Worm (Caenorhabditis elegans): ENCODE measurements around the gene clec-213.

The clec-213 gene

DNA sequence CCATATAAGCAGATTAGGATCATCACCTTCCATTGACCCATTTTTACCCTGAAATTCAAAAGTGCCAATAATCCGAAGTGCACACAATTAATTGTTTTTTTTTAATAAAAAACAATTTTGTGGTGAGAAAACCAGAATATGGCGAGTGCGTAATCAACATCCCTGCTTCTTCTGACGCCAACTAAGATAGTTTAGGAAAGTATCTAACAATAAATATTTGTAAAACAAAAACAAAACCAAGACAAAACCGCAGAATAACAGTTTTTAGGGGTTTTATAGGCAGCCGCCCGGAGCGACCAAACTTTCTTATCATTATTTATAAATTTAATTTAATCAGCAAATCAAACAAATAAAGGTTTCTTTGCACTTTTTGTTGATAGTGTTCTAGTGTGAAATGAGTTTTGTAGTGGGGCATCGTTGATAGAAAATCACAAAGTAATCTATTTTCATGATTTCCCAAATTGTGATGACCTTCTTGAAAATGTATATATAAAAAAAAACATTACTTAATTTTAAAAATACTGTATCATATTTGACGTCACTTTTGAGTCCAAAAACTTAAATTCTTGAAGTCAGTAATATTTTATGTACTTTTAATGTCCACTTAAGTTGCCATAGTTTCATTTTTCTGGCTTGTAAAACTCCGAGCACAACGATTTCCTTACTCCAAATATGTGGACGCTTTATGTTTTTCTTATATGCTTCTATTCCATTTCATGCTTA, 4.9 kb downstream of the clec-213 start, which contains the start of the genes folt-3 and clec-214:
Gene folt-3 (minus strand): TSS at position 51 of the 723 bp plus-strand sequence.
Gene clec-214 (plus strand): TSS at position 673 of the 723 bp plus-strand sequence.
- TF ChIP-seq W03F9.2 (tag; optimal IDR thresholded peaks at IDR 0.05) (no peak), him-1 (tag; optimal IDR thresholded peaks at IDR 0.05) (no peak), dao-5 (tag; optimal IDR thresholded peaks at IDR 0.05) (no peak)

DNA sequence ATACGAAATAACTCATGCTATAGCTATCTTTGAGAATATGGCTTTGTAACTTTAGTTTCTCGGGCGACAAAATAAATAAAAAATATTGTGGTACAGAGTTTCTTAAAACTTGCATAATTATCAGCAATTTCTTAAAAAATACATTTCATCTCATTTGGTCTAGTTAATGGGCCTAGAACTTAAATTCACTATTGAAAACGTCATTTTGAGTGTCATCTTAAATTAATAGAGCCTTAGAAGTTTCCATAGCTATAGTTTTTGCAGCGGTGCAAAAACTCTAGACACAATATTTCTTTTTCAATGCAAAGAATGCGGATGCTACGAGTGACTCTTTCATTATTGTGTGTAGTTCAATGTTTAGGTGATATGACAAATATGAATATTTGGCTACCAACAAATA, 7.1 kb downstream of the clec-213 start, which contains the start of gene clec-215:
Gene clec-215 (plus strand): TSS at position 301 of the 400 bp plus-strand sequence.
- TF ChIP-seq dao-5 (tag; optimal IDR thresholded peaks at IDR 0.05) (no peak), him-1 (tag; optimal IDR thresholded peaks at IDR 0.05) (no peak), W03F9.2 (tag; optimal IDR thresholded peaks at IDR 0.05) (no peak)

DNA sequence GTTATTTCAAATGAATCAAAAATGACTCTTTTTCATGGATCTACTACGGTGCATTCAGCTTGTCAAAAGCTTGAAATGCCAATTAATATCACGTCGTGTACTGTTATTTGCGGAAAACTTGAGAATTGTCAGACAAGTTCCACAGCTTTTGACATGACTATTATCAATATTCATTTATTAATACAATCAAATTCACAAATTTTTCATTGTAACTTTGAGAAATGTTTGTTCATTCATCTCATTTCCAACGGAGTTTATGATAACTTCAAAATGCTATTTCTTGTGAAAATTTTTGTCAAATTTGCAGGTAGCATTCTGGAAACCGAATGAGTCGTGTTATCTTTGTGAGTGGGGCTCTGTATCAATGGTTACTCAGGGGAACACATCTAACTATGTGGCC, 13.2 kb downstream of the clec-213 start, which contains the start of gene C50E3.15:
Gene C50E3.15 (plus strand): TSS at position 301 of the 400 bp plus-strand sequence.
- no peak for TF ChIP-seq W03F9.2 (tag; optimal IDR thresholded peaks at IDR 0.05)
- no peak for TF ChIP-seq him-1 (tag; optimal IDR thresholded peaks at IDR 0.05)
- no peak for TF ChIP-seq dao-5 (tag; optimal IDR thresholded peaks at IDR 0.05)

DNA sequence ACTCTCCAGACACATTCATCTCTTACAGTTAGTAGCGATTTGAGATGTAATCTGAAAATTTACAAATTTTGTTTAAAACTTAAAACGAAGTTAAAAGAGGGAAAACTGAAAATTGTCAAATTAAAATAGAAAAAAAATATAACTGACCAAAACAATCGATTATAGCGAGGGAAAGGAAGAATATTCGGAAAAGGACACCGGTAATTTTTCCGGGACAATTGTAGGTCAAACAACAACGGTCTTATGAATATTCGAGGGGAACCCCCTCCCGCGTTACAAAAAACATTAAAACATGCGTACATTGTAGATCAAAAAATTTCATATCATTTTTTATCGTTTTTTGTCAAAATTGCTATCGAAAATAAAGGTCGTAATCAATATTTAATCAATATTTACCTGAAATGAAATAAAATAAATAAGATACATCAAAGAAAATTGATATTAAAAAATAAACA, 17.1 kb downstream of the clec-213 start, which contains the start of gene C50E3.12:
Gene C50E3.12 (minus strand): TSS at position 51 of the 455 bp plus-strand sequence.
- TF ChIP-seq dao-5 (tag; optimal IDR thresholded peaks at IDR 0.05), result no peak
- TF ChIP-seq W03F9.2 (tag; optimal IDR thresholded peaks at IDR 0.05), result no peak
- no peak for TF ChIP-seq him-1 (tag; optimal IDR thresholded peaks at IDR 0.05)

DNA sequence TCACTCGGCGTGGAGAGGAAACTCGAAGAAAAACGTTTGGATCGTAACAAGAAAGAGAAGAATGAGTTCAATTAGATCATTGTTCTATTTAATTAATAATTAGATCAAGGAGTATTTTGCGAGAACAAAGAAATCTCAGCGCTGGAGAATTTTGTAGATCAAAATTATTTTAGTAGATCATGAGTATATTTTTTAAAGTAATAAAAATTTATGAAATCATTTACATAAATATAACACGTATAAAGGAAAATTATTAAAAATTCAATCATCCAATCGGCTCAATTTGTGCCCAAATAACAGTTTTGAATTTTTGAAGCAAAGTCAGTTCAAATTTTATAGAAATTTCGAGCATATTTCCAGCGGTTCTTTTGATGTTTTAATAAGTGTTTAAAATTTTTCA, 19.2 kb downstream of the clec-213 start, which contains the start of gene C50E3.13:
Gene C50E3.13 (minus strand): TSS at position 101 of the 400 bp plus-strand sequence.
- TF ChIP-seq dao-5 (tag; optimal IDR thresholded peaks at IDR 0.05), result no peak
- no peak for TF ChIP-seq him-1 (tag; optimal IDR thresholded peaks at IDR 0.05)
- TF ChIP-seq W03F9.2 (tag; optimal IDR thresholded peaks at IDR 0.05), result no peak

DNA sequence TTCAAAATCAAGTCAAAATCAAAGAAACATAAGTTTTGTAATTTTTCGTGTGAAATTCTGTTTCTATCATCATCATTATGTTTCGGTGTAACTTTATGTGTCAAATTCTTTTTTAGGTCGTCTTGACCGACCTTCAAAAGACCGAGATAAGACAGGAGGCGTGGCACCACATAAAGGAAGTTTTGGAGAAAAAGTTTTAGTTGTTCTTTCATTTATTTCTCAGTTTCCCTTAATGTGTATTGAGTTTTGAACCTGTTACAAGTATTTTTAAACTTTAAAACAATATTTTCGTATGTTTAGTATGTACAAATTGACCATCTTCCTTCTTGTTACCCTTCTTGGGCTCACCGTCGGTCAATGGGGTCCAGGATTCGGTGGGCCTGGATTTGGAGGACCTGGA, 19.7 kb downstream of the clec-213 start, which contains the start of gene grsp-4:
Gene grsp-4 (plus strand): TSS at position 301 of the 400 bp plus-strand sequence.
- TF ChIP-seq W03F9.2 (tag; optimal IDR thresholded peaks at IDR 0.05) (no peak), him-1 (tag; optimal IDR thresholded peaks at IDR 0.05) (no peak), dao-5 (tag; optimal IDR thresholded peaks at IDR 0.05) (no peak)

DNA sequence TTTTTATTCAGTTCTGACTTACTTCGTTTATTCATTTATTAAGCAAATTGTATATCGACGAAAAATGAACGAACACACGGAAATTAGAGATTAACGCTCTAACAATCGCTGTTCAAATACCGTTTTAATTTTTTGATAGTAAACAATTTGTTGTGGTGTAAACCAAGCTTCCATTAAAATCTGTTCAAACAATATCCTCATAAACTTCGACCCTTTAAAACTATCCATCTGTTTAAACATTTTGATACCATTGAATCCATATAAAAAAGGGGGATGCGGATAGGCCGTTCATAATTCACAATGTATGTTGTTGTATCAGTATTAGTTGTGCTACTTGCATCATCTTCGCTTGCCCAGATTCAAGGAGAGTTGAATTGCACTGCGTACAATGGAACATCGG, 21.6 kb downstream of the clec-213 start, which contains the start of gene F07C4.6:
Gene F07C4.6 (plus strand): TSS at position 301 of the 400 bp plus-strand sequence.
- TF ChIP-seq him-1 (tag; optimal IDR thresholded peaks at IDR 0.05), result no peak
- TF ChIP-seq dao-5 (tag; optimal IDR thresholded peaks at IDR 0.05), result no peak
- TF ChIP-seq W03F9.2 (tag; optimal IDR thresholded peaks at IDR 0.05), result no peak

DNA sequence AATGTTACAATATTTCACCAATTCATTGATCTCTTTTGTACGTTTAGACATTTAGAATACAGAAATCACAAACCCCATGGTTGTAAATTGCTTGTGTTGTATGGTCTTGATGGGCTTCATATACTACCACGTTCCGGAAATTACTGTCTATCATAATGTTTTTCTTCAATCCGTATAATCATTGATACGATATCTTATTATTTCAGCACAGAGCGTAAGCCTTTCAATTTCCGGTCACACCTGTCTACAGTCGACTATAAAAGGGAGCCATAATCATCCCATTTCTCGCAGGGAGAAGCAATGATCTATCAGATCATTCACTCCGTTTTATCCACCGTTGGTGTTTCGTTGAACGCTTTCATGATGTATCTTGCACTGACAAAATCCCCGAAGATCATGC, 24.5 kb downstream of the clec-213 start, which contains the start of gene srd-30:
Gene srd-30 (plus strand): TSS at position 301 of the 400 bp plus-strand sequence.
- TF ChIP-seq W03F9.2 (tag; optimal IDR thresholded peaks at IDR 0.05), result no peak
- no peak for TF ChIP-seq him-1 (tag; optimal IDR thresholded peaks at IDR 0.05)
- no peak for TF ChIP-seq dao-5 (tag; optimal IDR thresholded peaks at IDR 0.05)

DNA sequence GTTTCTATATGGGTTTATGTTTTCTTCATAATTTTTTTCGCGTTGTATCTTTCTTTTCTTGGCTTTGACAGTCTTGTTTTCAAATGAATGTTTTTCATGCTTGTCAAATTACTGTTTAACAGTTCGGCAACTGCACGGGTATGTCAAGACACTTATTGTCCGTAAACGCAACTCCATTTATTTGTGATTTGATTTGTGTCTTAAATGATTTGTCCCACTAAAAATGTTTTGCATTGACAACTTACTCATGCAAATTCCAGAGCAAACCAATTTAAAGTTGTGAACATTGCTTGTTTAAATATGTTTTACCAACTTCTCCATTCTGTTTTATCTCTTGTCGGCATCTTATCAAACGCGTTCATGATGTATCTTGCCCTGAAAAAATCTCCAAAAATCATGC, 26.8 kb downstream of the clec-213 start, which contains the start of gene srd-25:
Gene srd-25 (plus strand): TSS at position 301 of the 400 bp plus-strand sequence.
- no peak for TF ChIP-seq W03F9.2 (tag; optimal IDR thresholded peaks at IDR 0.05)
- TF ChIP-seq dao-5 (tag; optimal IDR thresholded peaks at IDR 0.05), result no peak
- TF ChIP-seq him-1 (tag; optimal IDR thresholded peaks at IDR 0.05), result no peak

DNA sequence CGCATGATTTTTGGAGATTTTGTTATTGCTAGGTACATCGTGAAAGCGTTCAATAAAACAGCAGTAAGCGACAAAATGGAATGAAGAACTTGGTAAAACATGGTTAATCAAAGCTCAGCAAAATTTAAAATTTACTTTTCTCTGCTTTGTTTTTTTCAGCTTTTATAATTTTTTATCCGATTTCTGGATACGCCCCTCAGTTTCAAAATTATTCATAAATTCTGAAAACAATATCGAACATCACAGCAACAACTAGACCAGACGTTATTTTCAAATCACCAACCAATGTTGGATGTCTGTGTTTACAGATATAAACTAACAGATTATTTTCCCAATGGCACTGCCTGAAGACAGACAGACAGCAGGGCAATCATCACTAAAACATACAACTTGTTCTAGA, 29.7 kb downstream of the clec-213 start, which contains the start of gene srd-31:
Gene srd-31 (minus strand): TSS at position 101 of the 400 bp plus-strand sequence.
- TF ChIP-seq dao-5 (tag; optimal IDR thresholded peaks at IDR 0.05) (no peak), him-1 (tag; optimal IDR thresholded peaks at IDR 0.05) (no peak), W03F9.2 (tag; optimal IDR thresholded peaks at IDR 0.05) (no peak)

DNA sequence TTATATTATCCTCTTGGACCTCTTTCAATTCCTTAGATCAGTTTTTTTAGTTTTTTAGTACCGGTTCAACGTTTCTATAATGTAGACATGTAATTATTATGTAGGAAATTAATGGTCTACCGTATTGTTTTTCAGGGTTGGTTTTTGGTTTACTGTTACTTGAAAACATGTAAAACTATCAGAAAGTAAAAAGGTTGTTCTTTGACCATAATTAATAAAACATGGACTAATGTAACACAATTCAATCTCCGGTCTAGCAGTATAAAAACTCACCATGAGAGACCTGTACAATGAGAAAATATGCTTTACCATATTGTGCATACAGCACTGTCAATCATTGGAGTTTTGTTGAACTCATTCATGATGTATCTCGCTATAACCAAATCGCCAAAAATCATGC, 30.5 kb downstream of the clec-213 start, which contains the start of gene srd-29:
Gene srd-29 (plus strand): TSS at position 301 of the 400 bp plus-strand sequence.
- TF ChIP-seq W03F9.2 (tag; optimal IDR thresholded peaks at IDR 0.05) (no peak), him-1 (tag; optimal IDR thresholded peaks at IDR 0.05) (no peak), dao-5 (tag; optimal IDR thresholded peaks at IDR 0.05) (no peak)

DNA sequence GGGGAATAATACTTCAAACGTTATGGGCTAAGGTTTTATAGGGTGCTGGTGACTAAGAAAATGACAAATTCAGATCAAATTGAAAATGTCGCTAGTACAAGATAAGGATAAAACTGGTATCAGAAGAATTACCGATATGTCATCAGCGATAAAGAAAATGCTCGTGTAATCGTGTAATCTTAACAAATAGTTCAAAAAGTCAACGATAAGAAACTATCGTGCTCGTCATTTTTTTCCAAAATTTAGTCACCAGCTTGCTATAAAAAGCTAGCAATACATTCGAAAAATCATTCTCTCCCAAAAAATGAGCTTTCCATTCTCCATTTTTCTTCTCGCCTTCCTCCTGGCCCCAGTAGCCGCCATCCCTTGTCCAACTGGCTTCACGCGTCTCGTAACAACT, 32.8 kb downstream of the clec-213 start, which contains the start of gene clec-45:
Gene clec-45 (plus strand): TSS at position 301 of the 400 bp plus-strand sequence.
- TF ChIP-seq him-1 (tag; optimal IDR thresholded peaks at IDR 0.05) (no peak), dao-5 (tag; optimal IDR thresholded peaks at IDR 0.05) (no peak), W03F9.2 (tag; optimal IDR thresholded peaks at IDR 0.05) (no peak)

DNA sequence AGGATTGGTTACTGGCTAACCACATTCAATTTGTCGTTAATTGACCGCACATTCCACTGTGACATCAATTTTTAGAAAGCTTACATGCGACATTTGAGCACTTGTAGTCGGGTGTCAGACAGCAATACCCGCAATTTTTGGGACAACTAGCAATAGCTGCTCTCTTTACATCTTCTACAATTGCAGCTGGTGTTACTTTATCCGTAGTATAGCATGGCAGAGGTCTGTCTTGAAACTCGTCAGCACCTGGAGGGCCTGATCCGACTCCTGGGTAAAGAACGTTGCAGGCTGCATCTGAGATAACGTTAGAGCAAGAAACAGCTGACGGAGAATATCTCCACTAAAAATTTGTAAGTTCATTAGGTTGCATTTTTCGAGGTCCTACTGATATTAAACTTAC, 34.4 kb downstream of the clec-213 start:
- no peak for TF ChIP-seq him-1 (tag; optimal IDR thresholded peaks at IDR 0.05)
- TF ChIP-seq dao-5 (tag; optimal IDR thresholded peaks at IDR 0.05), result no peak
- TF ChIP-seq W03F9.2 (tag; optimal IDR thresholded peaks at IDR 0.05), result no peak

DNA sequence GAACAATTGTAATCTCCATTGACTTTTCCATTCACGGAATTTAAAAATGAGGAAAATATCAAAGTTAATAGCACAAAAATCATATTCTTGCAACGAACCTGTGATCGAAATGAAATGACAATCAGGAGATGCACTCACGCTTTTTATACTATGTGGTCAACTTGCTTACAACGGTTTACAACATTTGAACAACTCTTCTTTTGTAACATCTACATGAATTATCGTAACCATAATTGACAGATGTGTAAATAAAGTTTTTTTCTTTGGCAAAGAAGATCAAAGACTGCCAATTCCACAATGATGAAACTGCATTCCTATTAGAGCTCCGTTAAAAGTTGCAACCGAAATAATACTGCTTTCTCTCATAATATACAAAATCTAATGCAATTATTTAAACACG, 34.8 kb downstream of the clec-213 start, which contains the start of gene F07C4.10:
Gene F07C4.10 (minus strand): TSS at position 101 of the 400 bp plus-strand sequence.
- TF ChIP-seq dao-5 (tag; optimal IDR thresholded peaks at IDR 0.05) (no peak), W03F9.2 (tag; optimal IDR thresholded peaks at IDR 0.05) (no peak), him-1 (tag; optimal IDR thresholded peaks at IDR 0.05) (no peak)
